Fruit fly (Drosophila melanogaster) whole organism, embryonic: Measurements from ENCODE around the gene mav.

Source experiments
- ATbp ChIP-seq: fragments of 200-800 bp; sonication (Bioruptor generic); optimal IDR thresholded peaks from 2 replicates; lab custom pipeline; 2017; ENCODE audit warnings: missing biosample characterization, mild to moderate bottlenecking, missing genetic modification characterization, missing genetic modification reagents
- Asciz ChIP-seq: fragments of 200-800 bp; sonication (Bioruptor generic); optimal IDR thresholded peaks from 2 replicates; lab custom pipeline; 2017; ENCODE audit warnings: missing biosample characterization, mild to moderate bottlenecking, missing genetic modification characterization, missing genetic modification reagents
- CG1024 ChIP-seq: fragments of 200-800 bp; sonication (Bioruptor generic); IDR thresholded peaks from 2 replicates; pipeline ENCODE4 v1.3.6; 2022; ENCODE audit warnings: missing biosample characterization, missing genetic modification characterization
- CG11723 ChIP-seq: fragments of 200-800 bp; sonication (Bioruptor generic); optimal IDR thresholded peaks from 2 replicates; lab custom pipeline; 2017; ENCODE audit warnings: missing biosample characterization, mild to moderate bottlenecking, missing genetic modification characterization
- CG13296 ChIP-seq: fragments of 200-800 bp; sonication (Bioruptor generic); optimal IDR thresholded peaks from 3 replicates; lab custom pipeline; 2018; ENCODE audit warnings: missing biosample characterization, mild to moderate bottlenecking, missing genetic modification characterization
- CG16863 ChIP-seq: fragments of 200-800 bp; sonication (Bioruptor generic); optimal IDR thresholded peaks from 3 replicates; lab custom pipeline; 2016; ENCODE audit warnings: missing biosample characterization, missing genetic modification characterization
- CG17186 ChIP-seq: fragments of 200-800 bp; sonication (Bioruptor generic); optimal IDR thresholded peaks from 3 replicates; lab custom pipeline; 2017; ENCODE audit warnings: missing biosample characterization, missing genetic modification reagents, missing genetic modification characterization
- CG18476 ChIP-seq: fragments of 200-800 bp; sonication (Bioruptor generic); optimal IDR thresholded peaks from 2 replicates; lab custom pipeline; 2016; ENCODE audit warnings: missing biosample characterization, mild to moderate bottlenecking, missing genetic modification characterization
- CG30020 ChIP-seq: fragments of 200-800 bp; optimal IDR thresholded peaks from 2 replicates; lab custom pipeline; 2019; ENCODE audit warnings: missing biosample characterization, mild to moderate bottlenecking, missing genetic modification characterization, moderate library complexity
- CG32532 ChIP-seq: fragments of 200-800 bp; sonication (Bioruptor generic); IDR thresholded peaks from 2 replicates; pipeline ENCODE4 v1.3.6; 2022; ENCODE audit warnings: missing biosample characterization, missing genetic modification characterization
- CG3726 ChIP-seq: fragments of 200-800 bp; sonication (Bioruptor generic); IDR thresholded peaks from 3 replicates; pipeline ENCODE4, ENCODE4 v1.3.6; 2022; ENCODE audit warnings: missing biosample characterization, missing genetic modification characterization
- CG4730 ChIP-seq: fragments of 200-800 bp; sonication (Bioruptor generic); IDR thresholded peaks from 2 replicates; pipeline ENCODE4 v1.3.6; 2022; ENCODE audit warnings: missing biosample characterization, missing genetic modification characterization
- CG7928 ChIP-seq: fragments of 200-800 bp; sonication (Bioruptor generic); optimal IDR thresholded peaks from 2 replicates; lab custom pipeline; 2017; ENCODE audit warnings: missing biosample characterization, mild to moderate bottlenecking, missing genetic modification characterization
- CG8924 ChIP-seq: fragments of 200-800 bp; optimal IDR thresholded peaks from 3 replicates; lab custom pipeline; 2019; ENCODE audit warnings: missing biosample characterization, mild to moderate bottlenecking, missing genetic modification characterization, moderate library complexity
- CG9437 ChIP-seq: fragments of 200-800 bp; sonication (Bioruptor generic); optimal IDR thresholded peaks from 2 replicates; lab custom pipeline; 2018; ENCODE audit warnings: missing biosample characterization, mild to moderate bottlenecking, missing genetic modification characterization
- D ChIP-seq, 2 experiments: fragments of 200-800 bp in 1 of 2; fragments of >200 bp in 1 of 2; sonication (Bioruptor generic) in 1 of 2; optimal IDR thresholded peaks; 2 replicates in 1 of 2; 3 replicates in 1 of 2; lab custom pipeline; 2017; ENCODE audit warnings: mild to moderate bottlenecking in 1 of 2, missing biosample characterization in 1 of 2, missing genetic modification characterization in 1 of 2, missing genetic modification reagents in 1 of 2
- D19A ChIP-seq: fragments of 200-800 bp; optimal IDR thresholded peaks from 3 replicates; lab custom pipeline; 2019; ENCODE audit warnings: missing biosample characterization, mild to moderate bottlenecking, missing genetic modification characterization, moderate library complexity
- HLH54F ChIP-seq: fragments of 200-800 bp; sonication (Bioruptor generic); optimal IDR thresholded peaks from 3 replicates; lab custom pipeline; 2016; ENCODE audit warnings: missing biosample characterization, missing genetic modification characterization
- Hr78 ChIP-seq, 2 experiments: fragments of 200-800 bp in 1 of 2; fragments of >200 bp in 1 of 2; sonication (Bioruptor generic) in 1 of 2; optimal IDR thresholded peaks; 2 replicates each; lab custom pipeline; 2017 to 2019; ENCODE audit warnings: missing biosample characterization in 2 of 2, missing genetic modification characterization in 2 of 2, mild to moderate bottlenecking in 1 of 2, moderate library complexity in 1 of 2
- Lhr ChIP-seq: fragments of 200-800 bp; sonication (Bioruptor generic); optimal IDR thresholded peaks from 3 replicates; lab custom pipeline; 2017; ENCODE audit warnings: mild to moderate bottlenecking, missing biosample characterization, missing genetic modification reagents, missing genetic modification characterization
- NC2β ChIP-seq: fragments of 200-800 bp; sonication (Bioruptor generic); optimal IDR thresholded peaks from 2 replicates; lab custom pipeline; 2016; ENCODE audit warnings: missing biosample characterization, missing genetic modification characterization
- Neu2 ChIP-seq: fragments of 200-800 bp; sonication (Bioruptor generic); optimal IDR thresholded peaks from 3 replicates; lab custom pipeline; 2016; ENCODE audit warnings: missing biosample characterization, missing genetic modification characterization, borderline replicate concordance
- Optix ChIP-seq: fragments of 200-800 bp; sonication (Bioruptor generic); IDR thresholded peaks from 3 replicates; pipeline ENCODE4 v1.3.6; 2022; ENCODE audit warnings: missing biosample characterization, missing genetic modification characterization
- Usf ChIP-seq: fragments of 200-800 bp; sonication (Bioruptor generic); optimal IDR thresholded peaks from 2 replicates; lab custom pipeline; 2017; ENCODE audit warnings: missing genotype, missing biosample characterization, missing genetic modification characterization
- Xbp1 ChIP-seq: fragments of 200-800 bp; sonication (Bioruptor generic); optimal IDR thresholded peaks from 3 replicates; lab custom pipeline; 2016; ENCODE audit warnings: missing biosample characterization, mild to moderate bottlenecking, missing genetic modification characterization
- dmrt11E ChIP-seq: fragments of 200-800 bp; sonication (Bioruptor generic); optimal IDR thresholded peaks from 3 replicates; lab custom pipeline; 2018; ENCODE audit warnings: missing biosample characterization, mild to moderate bottlenecking, missing genetic modification characterization, moderate library complexity
- eve ChIP-seq, 2 experiments: fragments of >200 bp; optimal IDR thresholded peaks; 2 replicates each; lab custom pipeline; 2017; ENCODE audit warnings: missing biosample characterization in 2 of 2, missing genetic modification characterization in 2 of 2
- fd102C ChIP-seq: fragments of 200-800 bp; sonication (Bioruptor generic); optimal IDR thresholded peaks from 2 replicates; lab custom pipeline; 2018; ENCODE audit warnings: missing biosample characterization, mild to moderate bottlenecking, missing genetic modification characterization, moderate library complexity
- fd96Cb ChIP-seq: fragments of 200-800 bp; sonication (Bioruptor generic); optimal IDR thresholded peaks from 2 replicates; lab custom pipeline; 2018; ENCODE audit warnings: missing biosample characterization, mild to moderate bottlenecking, missing genetic modification characterization, moderate library complexity
- hb ChIP-seq: fragments of 200-800 bp; sonication (Bioruptor generic); IDR thresholded peaks from 3 replicates; pipeline ENCODE4 v1.3.6; 2022; ENCODE audit warnings: missing biosample characterization, missing genetic modification characterization; ENCODE audit not compliant: partially characterized antibody
- jigr1 ChIP-seq: fragments of 200-800 bp; sonication (Bioruptor generic); IDR thresholded peaks from 3 replicates; pipeline ENCODE4 v1.3.6; 2022; ENCODE audit warnings: missing biosample characterization, missing genetic modification characterization
- oc ChIP-seq: fragments of 200-800 bp; sonication (Bioruptor generic); optimal IDR thresholded peaks from 2 replicates; lab custom pipeline; 2018; ENCODE audit warnings: missing biosample characterization, mild to moderate bottlenecking, missing genetic modification characterization, moderate library complexity
- otp ChIP-seq: fragments of 200-800 bp; sonication (Bioruptor generic); IDR thresholded peaks from 3 replicates; pipeline ENCODE4, ENCODE4 v1.3.6; 2022; ENCODE audit warnings: missing biosample characterization, missing genetic modification characterization
- pan ChIP-seq, 4 experiments: fragments of >200 bp in 3 of 4; fragments of 200-800 bp in 1 of 4; sonication (Bioruptor generic) in 1 of 4; optimal IDR thresholded peaks in 3 of 4; IDR thresholded peaks in 1 of 4; 2 replicates each; pipeline versions ENCODE4 v1.3.6 to Lab custom; 2017 to 2022; ENCODE audit warnings: missing biosample characterization in 2 of 4, missing genetic modification characterization in 2 of 4, mixed read lengths in 1 of 4
- pfk ChIP-seq: fragments of 200-800 bp; sonication (Bioruptor generic); optimal IDR thresholded peaks from 2 replicates; lab custom pipeline; 2018; ENCODE audit warnings: missing biosample characterization, mild to moderate bottlenecking, missing genetic modification characterization, moderate library complexity
- rib ChIP-seq: fragments of 200-800 bp; sonication (Bioruptor generic); IDR thresholded peaks from 2 replicates; pipeline ENCODE4 v1.3.6; 2022; ENCODE audit warnings: missing biosample characterization, missing genetic modification characterization
- row ChIP-seq: fragments of 200-800 bp; sonication (Bioruptor generic); IDR thresholded peaks from 3 replicates; pipeline ENCODE4 v1.3.6; 2022; ENCODE audit warnings: missing biosample characterization, missing genetic modification characterization
- sens ChIP-seq: fragments of 200-800 bp; sonication (Bioruptor generic); peaks from one replicate; lab custom pipeline; 2016; ENCODE audit warnings: missing biosample characterization, missing genetic modification characterization
- sisA ChIP-seq: fragments of 200-800 bp; sonication (Bioruptor generic); IDR thresholded peaks from 2 replicates; pipeline ENCODE4 v1.3.6; 2022; ENCODE audit warnings: missing biosample characterization, missing genetic modification characterization
- slp2 ChIP-seq: fragments of 200-800 bp; sonication (Bioruptor generic); optimal IDR thresholded peaks from 2 replicates; lab custom pipeline; 2016; ENCODE audit warnings: missing biosample characterization, missing genetic modification characterization
- sob ChIP-seq: fragments of 200-800 bp; sonication (Bioruptor generic); IDR thresholded peaks from 2 replicates; pipeline ENCODE4 v1.3.6; 2022; ENCODE audit warnings: missing biosample characterization, missing genetic modification characterization
- trem ChIP-seq: fragments of 200-800 bp; optimal IDR thresholded peaks from 3 replicates; lab custom pipeline; 2019; ENCODE audit warnings: missing biosample characterization, mild to moderate bottlenecking, missing genetic modification characterization, moderate library complexity
- unpg ChIP-seq: fragments of 200-800 bp; sonication (Bioruptor generic); optimal IDR thresholded peaks from 3 replicates; lab custom pipeline; 2018; ENCODE audit warnings: missing biosample characterization, mild to moderate bottlenecking, missing genetic modification characterization, moderate library complexity
- zen ChIP-seq: fragments of 200-800 bp; sonication (Bioruptor generic); optimal IDR thresholded peaks from 3 replicates; lab custom pipeline; 2018; ENCODE audit warnings: missing biosample characterization, mild to moderate bottlenecking, missing genetic modification characterization, moderate library complexity

The mav gene

DNA sequence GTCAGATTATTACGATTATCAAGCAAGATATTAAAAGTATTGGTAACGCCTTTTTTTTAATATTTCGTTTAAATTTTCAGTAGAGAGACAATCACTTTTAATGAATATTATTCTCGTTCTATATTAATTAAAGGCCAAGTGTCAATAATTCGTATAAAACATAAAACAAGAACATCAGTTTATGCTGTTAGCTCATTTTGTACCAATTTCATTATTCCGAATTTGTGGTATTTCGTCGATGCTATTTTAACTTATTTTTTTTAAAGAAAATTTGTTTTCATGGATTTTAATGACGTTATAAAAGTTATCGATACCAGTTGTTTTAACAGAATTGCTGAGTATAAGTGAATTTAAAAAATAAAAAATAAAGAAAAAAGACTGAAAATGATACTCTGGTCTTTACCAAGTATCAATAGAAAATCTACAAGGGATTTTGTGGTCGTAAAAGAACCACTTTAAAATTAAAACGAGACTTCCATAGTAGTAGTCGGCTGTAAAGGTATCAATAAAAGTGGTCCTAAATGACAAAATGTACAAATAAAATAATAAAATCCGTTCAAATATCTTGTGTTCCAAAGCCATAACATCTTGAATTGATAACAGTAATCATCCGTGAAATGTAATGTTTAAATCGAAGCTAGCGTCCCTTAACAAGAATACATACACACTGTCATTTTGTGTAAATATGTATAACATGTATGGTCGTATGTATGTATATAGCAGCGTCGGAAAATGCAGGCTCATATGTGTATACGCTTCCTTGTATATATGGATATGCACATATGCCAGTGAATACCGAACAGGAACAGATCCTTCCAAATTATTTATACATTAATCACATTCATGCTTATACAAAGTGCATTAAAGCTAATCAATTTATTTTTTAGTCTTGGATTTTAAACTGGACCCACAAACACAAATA is 15.2 kb downstream of the mav start, which contains the start of gene Eph (continued):
- TF ChIP-seq Xbp1 (no peak), jigr1 (GFP tag; lab: Robert Waterston, UW) (no peak), fd96Cb (tag; lab: Kevin White, UChicago) (no peak), sens (GFP tag; lab: Kevin White, UChicago) (peak; percentile 66), Hr78 (GFP tag; optimal IDR thresholded peaks at IDR 0.05; lab: Kevin White, UChicago) (no peak), fd102C (GFP tag; lab: Kevin White, UChicago) (no peak), otp (GFP tag; lab: Robert Waterston, UW) (no peak), CG3726 (GFP tag; lab: Robert Waterston, UW) (no peak), Neu2 (GFP tag; lab: Kevin White, UChicago) (no peak), CG11723 (GFP tag; lab: Kevin White, UChicago) (peak; percentile 93), CG9437 (peak; percentile 45), NC2β (GFP tag; lab: Kevin White, UChicago) (no peak), Usf (GFP tag; lab: Kevin White, UChicago) (no peak), CG18476 (GFP tag; lab: Kevin White, UChicago) (no peak), ATbp (no peak), oc (no peak), eve (GFP tag; optimal IDR thresholded peaks at IDR 0.05; lab: Kevin White, UChicago) (no peak), Optix (no peak), CG16863 (GFP tag; lab: Kevin White, UChicago) (no peak), row (GFP tag; lab: Robert Waterston, UW) (peak; percentile 66; the same call in 1 of the 3 replicates), Lhr (GFP tag; lab: Kevin White, UChicago) (peak; percentile 9), sisA (no peak), hb (GFP tag; lab: Robert Waterston, UW) (no peak), CG4730 (no peak), D (optimal IDR thresholded peaks at IDR 0.05; lab: Kevin White, UChicago) (no peak), D (GFP tag; optimal IDR thresholded peaks at IDR 0.05; lab: Kevin White, UChicago) (no peak), slp2 (GFP tag; lab: Kevin White, UChicago) (no peak), D19A (tag; lab: Kevin White, UChicago) (peak; percentile 73), rib (GFP tag; lab: Robert Waterston, UW) (no peak), CG13296 (GFP tag; lab: Kevin White, UChicago) (no peak), CG7928 (GFP tag; lab: Kevin White, UChicago) (no peak), unpg (no peak), CG30020 (tag; lab: Kevin White, UChicago) (peak; percentile 100), CG17186 (no peak), CG32532 (GFP tag; lab: Robert Waterston, UW) (no peak), trem (tag; lab: Kevin White, UChicago) (peak; percentile 18), CG8924 (tag; lab: Kevin White, UChicago) (no peak), sob (GFP tag; lab: Robert Waterston, UW) (no peak), zen (tag; lab: Kevin White, UChicago) (peak; percentile 58), dmrt11E (tag; lab: Kevin White, UChicago) (peak; percentile 22), Asciz (GFP tag; lab: Kevin White, UChicago) (no peak), pan (optimal IDR thresholded peaks at IDR 0.05; lab: Kevin White, UChicago) (no peak), pan (GFP tag; optimal IDR thresholded peaks at IDR 0.05 in 1 of 2, IDR thresholded peaks at IDR 0.05 in 1 of 2) (no peak), HLH54F (GFP tag; lab: Kevin White, UChicago) (no peak), pfk (GFP tag; lab: Kevin White, UChicago) (peak; percentile 92), CG1024 (GFP tag; lab: Robert Waterston, UW) (peak; percentile 96)
- TF ChIP-seq, all 482 proteins: peak for 33
